Fruit fly (Drosophila melanogaster) S2 (cell line): ENCODE results near the gene Dpm2.

Source experiments
- CG8478 ChIP-seq: fragments of >200 bp; optimal IDR thresholded peaks from 2 replicates; lab custom pipeline; 2018
- CTCF ChIP-seq, 2 experiments: fragments of >200 bp; optimal IDR thresholded peaks; 2 replicates each; lab custom pipeline; 2018

Dpm2 gene

DNA sequence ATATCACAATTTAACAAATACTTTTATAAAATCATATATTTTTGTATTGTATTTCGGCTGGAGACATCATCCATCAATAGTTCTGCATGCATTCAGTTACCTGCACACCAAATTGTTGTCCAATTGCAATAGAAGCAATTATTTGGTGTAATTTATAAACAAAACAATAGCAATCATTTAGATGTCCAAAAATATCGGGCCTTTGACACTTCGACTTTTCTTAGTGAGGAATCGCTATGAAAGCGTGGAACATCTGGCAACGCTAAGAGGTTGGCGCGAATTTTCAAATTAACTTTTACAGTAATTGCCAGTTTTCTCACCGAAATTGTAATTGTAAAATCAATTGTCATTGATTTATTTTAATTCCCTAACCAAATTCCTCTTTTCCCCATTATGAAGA is 15.4 kb downstream of the Dpm2 start, which contains the start of gene CG14969:
Gene CG14969, minus strand, starts transcription at position 195 of the 400 bp plus-strand sequence.
- TF ChIP-seq CTCF (optimal IDR thresholded peaks at IDR 0.05; lab: Kevin White, UChicago): no peak
- TF ChIP-seq CG8478: no peak

DNA sequence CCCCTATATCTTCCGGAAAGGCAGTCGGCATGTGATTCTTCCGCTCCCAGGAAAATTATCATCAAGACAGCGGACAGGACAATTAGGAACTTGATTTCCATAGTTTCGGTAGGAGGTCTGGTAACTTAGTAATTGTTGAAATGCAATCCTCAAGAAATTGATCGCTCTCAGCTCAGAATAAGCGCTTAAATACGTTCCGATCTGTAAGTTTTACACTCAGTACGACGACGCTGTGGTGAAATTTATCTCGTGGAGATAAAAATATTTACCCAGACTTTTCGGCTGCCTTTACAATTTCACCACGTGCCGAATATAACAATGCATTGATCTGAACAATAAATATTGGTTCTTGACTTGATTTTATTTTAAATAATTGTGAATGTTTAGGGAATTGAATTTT is 16.3 kb downstream of the Dpm2 start, which contains the start of gene Drsl1:
Gene Drsl1, minus strand, starts transcription at position 101 of the 400 bp plus-strand sequence.
- no peak for TF ChIP-seq CTCF (optimal IDR thresholded peaks at IDR 0.05; lab: Kevin White, UChicago)
- TF ChIP-seq CG8478: no peak

DNA sequence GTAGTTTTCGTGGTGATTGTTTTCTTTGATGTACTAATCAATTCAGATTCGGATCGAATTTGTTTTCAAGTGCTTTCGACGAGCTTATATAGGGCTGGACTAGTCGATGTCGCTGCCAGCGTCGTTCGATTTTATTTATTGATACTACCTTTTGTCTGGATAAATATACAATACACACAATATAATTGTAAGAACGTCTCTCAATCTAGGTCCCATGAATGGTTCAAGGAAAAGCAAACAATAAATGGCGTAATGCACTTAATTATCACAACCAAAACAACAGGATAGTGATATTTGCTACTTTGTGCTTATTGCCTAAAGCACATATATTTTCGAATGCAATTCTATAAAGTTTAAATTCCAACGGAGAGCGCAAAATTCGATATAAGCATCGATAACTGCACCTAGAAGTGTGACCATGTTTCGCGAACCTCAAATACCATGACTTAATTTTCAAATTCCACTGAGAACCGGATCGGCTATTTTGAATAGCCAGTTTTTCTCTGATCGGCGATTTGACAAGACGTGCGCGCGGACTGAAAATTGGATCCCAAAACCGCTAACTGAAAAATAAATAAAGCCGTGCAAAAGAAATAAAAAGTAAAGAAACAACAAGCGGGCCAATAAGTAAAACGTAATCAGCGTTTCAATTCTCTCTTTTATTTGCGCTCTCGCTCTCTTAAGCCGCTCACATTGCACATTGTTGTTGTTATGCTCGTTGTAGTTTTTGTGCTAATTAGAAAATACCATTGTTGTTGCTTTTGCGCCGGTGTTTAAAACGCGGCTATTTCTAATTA is 17.2 kb downstream of the Dpm2 start, which contains the start of the genes Drsl6 and kst:
Gene Drsl6, minus strand, starts transcription at position 51 of the 797 bp plus-strand sequence.
Gene kst, plus strand, starts transcription at position 493 of the 797 bp plus-strand sequence.
- TF ChIP-seq CG8478 (no peak), CTCF (optimal IDR thresholded peaks at IDR 0.05; lab: Kevin White, UChicago) (no peak)

DNA sequence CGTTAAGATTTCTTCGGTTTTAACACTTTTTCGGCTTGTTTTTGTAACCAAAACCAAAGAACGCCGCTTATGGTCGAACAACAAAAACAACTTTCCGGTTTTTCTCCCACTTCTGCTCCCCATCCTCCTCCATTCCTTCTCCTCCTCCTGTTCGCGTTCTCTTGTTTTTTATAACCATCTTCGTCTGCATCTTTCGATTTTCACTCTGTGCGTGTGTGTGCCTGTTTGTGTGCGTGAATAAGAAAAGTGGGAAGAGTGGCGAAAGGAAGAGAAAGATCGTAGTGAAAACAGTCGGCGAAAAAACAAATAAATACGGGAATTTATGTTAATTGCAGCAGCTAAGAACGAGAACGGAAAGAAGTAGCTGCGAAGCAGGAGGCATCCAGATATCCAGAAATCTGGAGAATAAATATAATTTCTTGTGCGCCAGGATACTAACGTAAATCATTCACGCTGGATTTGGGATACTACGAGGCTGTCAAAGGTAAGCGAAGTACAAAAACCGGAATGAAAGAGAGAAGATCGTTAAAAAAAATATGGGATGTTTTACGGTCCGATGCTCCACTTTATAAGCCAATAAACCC is 18.1 kb downstream of the Dpm2 start:
- TF ChIP-seq CG8478: no peak
- no peak for TF ChIP-seq CTCF (optimal IDR thresholded peaks at IDR 0.05; lab: Kevin White, UChicago)

DNA sequence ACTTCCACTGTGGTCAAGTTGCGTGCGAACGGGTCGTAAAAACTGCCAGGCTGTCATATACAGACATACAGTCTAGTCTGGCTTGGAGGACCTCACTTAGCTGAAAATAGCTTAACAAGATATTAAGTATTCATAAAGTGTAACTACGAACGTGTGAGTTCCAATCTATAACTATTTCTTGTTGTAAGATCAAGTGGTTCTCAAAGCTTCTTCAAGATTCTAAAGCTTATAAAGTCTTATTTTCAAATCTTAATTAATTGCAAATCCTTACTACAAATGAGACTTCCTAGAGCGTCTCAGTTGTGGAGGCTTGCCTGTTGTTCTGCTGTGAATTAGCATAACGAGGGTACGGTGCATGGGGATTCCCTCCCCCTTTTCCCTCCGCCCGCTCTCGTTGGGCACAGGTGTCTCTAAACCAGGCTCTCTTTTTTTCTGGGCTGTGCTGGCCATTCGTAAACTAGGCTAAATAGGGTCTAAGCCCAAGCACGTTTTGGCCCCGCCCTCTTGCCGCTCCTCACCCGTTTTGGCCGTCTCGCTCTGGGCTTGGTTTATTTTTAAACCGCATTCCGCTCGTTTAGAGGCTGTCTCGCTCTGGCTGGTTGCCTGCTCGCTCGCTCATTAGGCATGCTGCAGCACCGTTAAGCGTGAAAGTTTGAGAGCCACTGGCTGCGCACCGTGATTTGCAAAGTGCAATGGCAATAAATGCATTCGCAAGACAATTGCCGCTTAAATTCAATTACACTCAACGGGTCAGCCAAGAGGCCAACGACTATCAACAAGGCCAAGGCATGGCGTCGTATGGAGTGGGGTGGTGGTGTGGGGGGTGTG is 18.9 kb downstream of the Dpm2 start:
- TF ChIP-seq CTCF (optimal IDR thresholded peaks at IDR 0.05; lab: Kevin White, UChicago) (no peak), CG8478 (no peak)

DNA sequence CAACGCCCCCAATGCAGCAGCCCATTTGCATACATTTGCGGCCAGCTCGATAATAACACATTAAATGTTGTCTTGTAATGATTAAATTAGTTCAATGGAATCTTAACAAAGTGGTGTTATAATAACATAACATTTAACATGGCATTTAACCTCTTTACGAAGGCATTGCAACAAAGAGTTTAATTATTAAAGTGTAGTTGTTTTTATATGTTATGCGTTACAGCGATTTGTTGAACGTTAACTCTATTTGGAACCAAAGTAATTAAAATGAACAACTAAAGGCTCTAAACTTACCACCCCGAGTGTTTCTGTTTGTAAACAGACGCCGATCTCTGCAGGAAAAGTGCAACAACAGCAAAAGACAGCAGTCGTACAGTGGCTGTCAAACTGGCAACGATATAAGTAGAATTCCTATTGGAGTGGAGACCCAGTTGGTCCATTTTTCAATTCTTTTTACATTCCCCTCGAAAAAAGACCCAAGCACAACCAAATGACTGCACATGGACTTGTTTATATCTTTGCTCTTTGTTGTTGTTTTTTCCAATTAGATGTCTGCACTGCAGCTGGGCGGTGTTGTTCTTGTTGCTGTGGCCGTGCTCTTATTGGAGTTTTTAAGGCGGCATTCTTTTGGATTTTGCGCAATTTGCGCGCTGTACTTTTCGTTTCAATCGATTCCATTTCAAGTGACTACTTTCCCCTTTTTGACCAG is 19.7 kb downstream of the Dpm2 start:
- TF ChIP-seq CTCF (optimal IDR thresholded peaks at IDR 0.05; lab: Kevin White, UChicago) (no peak), CG8478 (no peak)

DNA sequence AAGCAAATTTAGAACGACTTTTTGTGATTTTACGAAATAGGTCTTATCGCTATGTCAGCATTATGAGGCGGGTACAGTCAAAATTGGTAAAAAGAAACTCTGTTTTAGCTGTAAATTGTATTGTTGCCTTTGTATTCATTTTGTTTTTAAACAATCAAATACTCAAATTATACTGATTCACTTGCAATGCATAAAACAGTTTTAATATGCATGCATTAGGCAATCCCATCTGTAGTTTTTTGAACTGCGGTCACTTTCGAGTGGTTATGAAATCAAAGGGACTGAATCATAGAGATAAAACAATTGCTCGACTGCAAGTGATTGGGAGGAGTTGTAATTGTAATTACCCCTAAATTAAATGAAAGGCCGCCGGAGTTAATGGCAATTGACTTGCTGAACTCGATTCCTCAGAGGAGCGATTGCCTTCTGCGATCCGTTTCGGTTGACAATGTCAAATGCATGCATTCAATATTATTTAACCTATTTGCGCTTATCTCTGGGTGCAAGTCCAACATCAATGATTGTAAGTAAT is 20.4 kb downstream of the Dpm2 start:
- TF ChIP-seq CTCF (optimal IDR thresholded peaks at IDR 0.05; lab: Kevin White, UChicago) (no peak), CG8478 (no peak)

DNA sequence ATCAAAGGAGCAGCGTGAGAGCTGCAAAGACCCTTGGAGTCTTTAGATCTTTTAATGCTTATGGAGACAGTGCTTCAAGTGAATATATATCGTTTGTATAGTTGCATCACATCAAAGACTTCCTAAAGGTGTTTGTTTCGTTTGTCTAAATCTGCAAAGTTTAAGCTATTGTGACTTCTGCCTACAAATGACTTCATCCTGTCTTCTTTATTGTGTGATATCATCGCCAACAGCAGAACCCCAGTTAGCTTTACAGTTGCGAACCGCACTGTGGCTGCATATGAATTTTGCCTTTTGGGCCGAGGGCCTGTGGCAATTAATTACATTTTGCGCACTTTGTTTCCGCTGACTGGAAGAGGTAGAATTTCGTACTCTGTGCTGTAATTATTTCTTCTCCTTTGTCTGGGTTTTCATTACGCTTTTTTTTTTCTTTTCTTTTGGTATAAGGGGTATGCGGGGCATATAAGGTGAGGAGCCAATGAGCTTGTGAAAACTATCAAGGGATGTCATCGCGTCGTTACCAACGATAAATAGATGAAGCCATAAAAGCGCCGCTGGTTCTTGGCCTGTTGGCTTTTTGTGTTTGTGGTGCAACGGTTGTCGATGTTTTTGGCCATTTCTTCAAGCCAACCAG is 23.1 kb downstream of the Dpm2 start:
- no peak for TF ChIP-seq CTCF (optimal IDR thresholded peaks at IDR 0.05; lab: Kevin White, UChicago)
- no peak for TF ChIP-seq CG8478

DNA sequence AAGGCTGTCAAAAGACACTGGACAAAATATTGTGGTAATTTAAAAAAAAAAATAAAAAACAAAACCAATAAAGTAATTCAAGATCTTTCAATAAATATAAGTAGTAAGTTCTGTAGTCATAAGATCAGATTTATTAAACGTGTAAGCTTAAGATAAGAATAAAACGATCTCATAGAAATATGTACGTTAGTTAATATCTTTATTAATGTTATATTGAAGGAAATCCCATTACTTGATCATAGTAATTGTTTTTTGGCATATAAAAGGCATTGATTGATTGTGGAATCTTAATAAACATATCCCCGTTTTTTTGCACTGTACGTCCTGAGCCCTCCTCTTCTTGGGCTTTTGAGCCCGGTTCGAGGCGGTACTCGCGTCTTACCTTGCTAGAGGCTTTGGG is 23.9 kb downstream of the Dpm2 start:
- TF ChIP-seq CTCF (optimal IDR thresholded peaks at IDR 0.05; lab: Kevin White, UChicago): no peak
- no peak for TF ChIP-seq CG8478

DNA sequence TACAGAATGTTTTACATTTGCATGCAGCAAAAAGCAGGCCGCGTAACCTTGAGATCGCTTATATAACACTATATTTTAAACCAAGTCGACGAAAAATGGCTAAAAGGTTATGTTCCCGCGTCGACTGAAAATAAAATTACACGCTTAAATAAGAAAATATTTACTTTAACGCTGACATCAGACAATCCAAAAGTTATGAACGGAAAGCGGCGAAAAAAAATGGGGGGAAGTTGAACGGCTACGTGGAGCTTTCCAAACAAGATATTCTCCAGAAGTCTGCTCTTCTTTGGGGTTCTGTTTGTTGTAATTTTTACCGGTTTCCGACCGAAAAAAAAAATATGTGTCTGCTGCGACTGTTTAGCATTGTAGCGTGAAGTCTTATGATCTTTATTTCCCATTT is 25.2 kb downstream of the Dpm2 start:
- no peak for TF ChIP-seq CTCF (optimal IDR thresholded peaks at IDR 0.05; lab: Kevin White, UChicago)
- no peak for TF ChIP-seq CG8478

DNA sequence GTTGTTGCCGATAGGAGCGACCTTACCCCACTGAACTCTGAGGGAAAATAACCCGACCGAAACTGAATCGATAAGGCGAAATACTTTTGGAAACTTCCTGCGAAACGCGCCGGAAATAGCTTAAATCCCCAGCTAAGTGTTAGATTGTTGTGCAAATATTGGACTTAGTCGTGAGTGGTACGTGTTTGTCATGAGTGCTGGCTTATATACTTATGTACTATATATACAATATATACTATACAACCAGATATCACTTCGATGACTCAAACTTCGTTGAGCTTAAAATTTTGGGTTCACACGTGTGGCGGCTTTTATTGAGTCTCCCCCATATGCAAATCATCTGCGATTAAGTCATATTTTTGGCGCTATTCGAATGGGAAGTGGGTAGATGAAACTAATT is 26.9 kb downstream of the Dpm2 start:
- TF ChIP-seq CG8478: no peak
- no peak for TF ChIP-seq CTCF (optimal IDR thresholded peaks at IDR 0.05; lab: Kevin White, UChicago)

DNA sequence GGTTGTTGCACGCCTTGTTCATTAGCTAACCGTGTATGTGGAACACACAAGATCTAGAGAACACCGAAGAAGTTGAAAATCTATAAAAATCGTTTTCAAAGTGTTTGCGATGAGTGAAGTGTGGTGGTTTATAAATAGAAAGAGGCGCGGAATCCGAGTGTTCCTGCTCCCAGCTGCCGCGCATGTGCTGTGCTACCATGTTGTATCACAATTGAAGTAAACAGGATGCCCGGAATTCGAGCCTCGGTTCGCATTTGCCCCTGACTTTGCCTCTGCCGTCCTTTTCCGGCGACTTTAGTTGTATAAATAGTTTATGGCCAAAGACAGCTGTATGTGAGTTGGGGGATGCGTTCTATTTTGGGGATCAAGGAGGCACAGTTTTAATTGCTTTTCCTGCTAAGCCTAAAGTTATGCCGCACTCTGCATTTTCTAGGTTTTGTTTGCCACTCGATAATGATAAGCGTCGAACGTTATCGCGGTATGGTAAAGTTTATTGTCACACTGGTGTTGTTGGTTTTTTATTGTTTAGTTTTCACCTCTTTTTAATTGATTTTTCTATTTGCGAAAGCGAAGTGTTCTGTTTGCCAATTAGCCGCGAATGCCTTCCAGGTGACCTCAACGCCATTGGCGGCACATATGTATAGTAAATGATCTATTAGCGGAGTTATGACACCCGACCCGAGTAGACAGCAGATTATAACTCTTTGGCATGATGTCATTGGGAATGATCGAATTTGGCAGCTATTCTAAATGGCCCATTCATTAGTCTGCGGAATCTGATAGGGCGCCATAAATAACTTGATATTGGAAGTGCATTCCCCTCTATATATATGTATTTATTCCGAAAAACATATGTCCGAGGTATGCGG is 29.8 kb downstream of the Dpm2 start:
- TF ChIP-seq CTCF (optimal IDR thresholded peaks at IDR 0.05; lab: Kevin White, UChicago): no peak
- no peak for TF ChIP-seq CG8478

DNA sequence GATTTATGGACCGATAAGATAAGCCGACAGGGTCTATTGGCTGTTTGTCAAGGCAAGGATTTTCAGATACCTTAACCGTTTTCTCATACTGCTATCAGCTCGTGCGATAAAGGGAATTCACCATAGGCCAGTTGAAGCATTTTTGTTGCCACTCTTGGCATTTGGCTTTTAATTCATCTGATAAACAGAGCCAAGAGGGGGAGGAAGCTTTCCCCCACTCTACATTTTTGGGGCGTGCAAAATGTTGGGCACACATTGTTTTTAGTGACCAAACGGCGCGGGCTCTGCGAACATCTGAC is 30.4 kb downstream of the Dpm2 start:
- TF ChIP-seq CTCF (optimal IDR thresholded peaks at IDR 0.05; lab: Kevin White, UChicago) (no peak), CG8478 (no peak)
